Worm (Caenorhabditis elegans) whole organism, L3 larva: Measurements from ENCODE around the gene T11F8.4.

Experiments
- ceh-16 ChIP-seq: sonication (generic microtip); optimal IDR thresholded peaks from 2 replicates; lab custom pipeline; 2017; ENCODE audit warnings: missing biosample characterization, missing genetic modification characterization
- egl-27 ChIP-seq: sonication (generic microtip); optimal IDR thresholded peaks from 4 replicates; lab custom pipeline; 2017; ENCODE audit warnings: missing biosample characterization, missing genetic modification reagents, missing genetic modification characterization
- fos-1 ChIP-seq: fragments of 150-350 bp; optimal IDR thresholded peaks from 2 replicates; lab custom pipeline; 2014; ENCODE audit warnings: missing biosample characterization, missing genetic modification characterization
- mdl-1 ChIP-seq: fragments of 150-350 bp; optimal IDR thresholded peaks from 2 replicates; lab custom pipeline; 2014; ENCODE audit warnings: missing biosample characterization, missing genetic modification characterization
- nhr-28 ChIP-seq: fragments of 150-350 bp; optimal IDR thresholded peaks from 2 replicates; lab custom pipeline; 2014; ENCODE audit warnings: missing biosample characterization, missing genetic modification characterization
- nhr-43 ChIP-seq: sonication (generic microtip); optimal IDR thresholded peaks from 2 replicates; lab custom pipeline; 2016; ENCODE audit warnings: mild to moderate bottlenecking, missing genetic modification characterization, missing compliant biosample characterization; ENCODE audit not compliant: poor library complexity, severe bottlenecking
- snpc-4 ChIP-seq: fragments of 150-350 bp; optimal IDR thresholded peaks from 2 replicates; lab custom pipeline; 2014; ENCODE audit warnings: missing biosample characterization, missing genetic modification characterization

ce11 chrIV:5476468-5476867, at the start of gene T11F8.4:
- no peak for TF ChIP-seq egl-27 (tag; lab: Kevin White, UChicago)
- no peak for TF ChIP-seq snpc-4 (tag; lab: Kevin White, UChicago)
- no peak for TF ChIP-seq fos-1 (tag; lab: Kevin White, UChicago)
- no peak for TF ChIP-seq nhr-43 (tag; lab: Kevin White, UChicago)
- no peak for TF ChIP-seq ceh-16
- TF ChIP-seq nhr-28 (tag; lab: Kevin White, UChicago): no peak
- no peak for TF ChIP-seq mdl-1
